Worm (Caenorhabditis elegans) whole organism, young adult: ENCODE data around the gene Y39A1C.1.

Experiments used
- B0261.1 ChIP-seq: sonication (generic microtip); optimal IDR thresholded peaks from 2 replicates; lab custom pipeline; 2016; ENCODE audit warnings: mild to moderate bottlenecking, missing genetic modification characterization, moderate library complexity, missing compliant biosample characterization
- F22D6.2 ChIP-seq: sonication (generic microtip); optimal IDR thresholded peaks from 2 replicates; lab custom pipeline; 2016; ENCODE audit warnings: mild to moderate bottlenecking, missing genetic modification characterization, missing compliant biosample characterization
- F33H1.4 ChIP-seq: fragments of 200-800 bp; sonication (Bioruptor generic); IDR thresholded peaks from 2 replicates; pipeline ENCODE4 v1.3.6; 2022; ENCODE audit warnings: missing genetic modification reagents, missing genetic modification characterization, missing compliant biosample characterization
- F52B5.7 ChIP-seq: sonication (generic microtip); optimal IDR thresholded peaks from 2 replicates; lab custom pipeline; 2016; ENCODE audit warnings: mild to moderate bottlenecking, missing genetic modification characterization, missing compliant biosample characterization
- Y56A3A.18 ChIP-seq: fragments of 200-800 bp; sonication (Bioruptor generic); IDR thresholded peaks from 2 replicates; pipeline ENCODE4 v1.3.6; 2022; ENCODE audit warnings: missing genetic modification reagents, missing genetic modification characterization, missing compliant biosample characterization
- Y67H2A.10 ChIP-seq: fragments of 200-800 bp; sonication (Bioruptor generic); conservative IDR thresholded peaks from 2 replicates; pipeline ENCODE4 v1.3.6; 2022; ENCODE audit warnings: missing genetic modification reagents, missing genetic modification characterization, missing compliant biosample characterization
- Y79H2A.3 ChIP-seq: fragments of 200-800 bp; sonication (Bioruptor generic); conservative IDR thresholded peaks from 2 replicates; pipeline ENCODE4 v1.3.6; 2022; ENCODE audit warnings: missing genetic modification reagents, missing genetic modification characterization, missing compliant biosample characterization
- ZK185.1 ChIP-seq: sonication (generic microtip); optimal IDR thresholded peaks from 2 replicates; lab custom pipeline; 2016; ENCODE audit warnings: mild to moderate bottlenecking, missing genetic modification characterization, missing compliant biosample characterization; ENCODE audit not compliant: poor library complexity, severe bottlenecking
- aptf-2 ChIP-seq: fragments of 200-800 bp; sonication (Bioruptor generic); conservative IDR thresholded peaks from 2 replicates; pipeline ENCODE4 v1.3.6; 2022; ENCODE audit warnings: missing genetic modification reagents, missing genetic modification characterization, missing compliant biosample characterization
- atf-7 ChIP-seq: sonication (generic microtip); optimal IDR thresholded peaks from 2 replicates; lab custom pipeline; 2017; ENCODE audit warnings: mild to moderate bottlenecking, missing genetic modification characterization, missing compliant biosample characterization
- athp-1 ChIP-seq: sonication (generic microtip); optimal IDR thresholded peaks from 2 replicates; lab custom pipeline; 2017; ENCODE audit warnings: mild to moderate bottlenecking, missing genetic modification characterization, missing compliant biosample characterization
- cebp-1 ChIP-seq, 2 experiments: fragments of 200-800 bp in 1 of 2; sonication (Bioruptor generic) in 1 of 2; sonication (generic microtip) in 1 of 2; IDR thresholded peaks in 1 of 2; optimal IDR thresholded peaks in 1 of 2; 2 replicates each; pipeline versions ENCODE4 v1.3.6 to Lab custom; 2017 to 2022; ENCODE audit warnings: missing compliant biosample characterization in 2 of 2, missing genetic modification characterization in 2 of 2, mild to moderate bottlenecking in 1 of 2, missing genetic modification reagents in 1 of 2, moderate library complexity in 1 of 2
- chd-7 ChIP-seq: sonication (generic microtip); optimal IDR thresholded peaks from 2 replicates; lab custom pipeline; 2016; ENCODE audit warnings: mild to moderate bottlenecking, missing genetic modification characterization, moderate library complexity, missing compliant biosample characterization
- dpff-1 ChIP-seq: sonication (generic microtip); optimal IDR thresholded peaks from 2 replicates; lab custom pipeline; 2017; ENCODE audit warnings: mild to moderate bottlenecking, missing genetic modification characterization, missing compliant biosample characterization
- egl-44 ChIP-seq: fragments of 200-800 bp; sonication (Bioruptor generic); IDR thresholded peaks from 2 replicates; pipeline ENCODE4 v1.3.6; 2022; ENCODE audit warnings: missing genetic modification reagents, missing genetic modification characterization, missing compliant biosample characterization
- ekl-4 ChIP-seq: fragments of 200-800 bp; sonication (Bioruptor generic); IDR thresholded peaks from 2 replicates; pipeline ENCODE4 v1.3.6; 2022; ENCODE audit warnings: missing genetic modification reagents, missing genetic modification characterization, missing compliant biosample characterization
- ets-4 ChIP-seq: fragments of 200-800 bp; sonication (Bioruptor generic); optimal IDR thresholded peaks from 2 replicates; lab custom pipeline; 2018; ENCODE audit warnings: mild to moderate bottlenecking, missing genetic modification characterization, missing compliant biosample characterization
- fkh-3 ChIP-seq: sonication (generic microtip); optimal IDR thresholded peaks from 2 replicates; lab custom pipeline; 2016; ENCODE audit warnings: mild to moderate bottlenecking, missing genetic modification characterization, missing compliant biosample characterization
- him-1 ChIP-seq: sonication (generic microtip); optimal IDR thresholded peaks from 2 replicates; lab custom pipeline; 2016; ENCODE audit warnings: missing genotype, missing genetic modification reagents, missing genetic modification characterization, missing compliant biosample characterization
- hlh-12 ChIP-seq: sonication (generic microtip); optimal IDR thresholded peaks from 2 replicates; lab custom pipeline; 2016; ENCODE audit warnings: missing genetic modification characterization, missing compliant biosample characterization
- hsf-1 ChIP-seq: fragments of 200-800 bp; sonication (Bioruptor generic); IDR thresholded peaks from 2 replicates; pipeline ENCODE4 v1.3.6; 2022; ENCODE audit warnings: missing genetic modification reagents, missing genetic modification characterization, missing compliant biosample characterization
- let-607 ChIP-seq, 2 experiments: fragments of 200-800 bp in 1 of 2; sonication (Bioruptor generic) in 1 of 2; sonication (generic microtip) in 1 of 2; optimal IDR thresholded peaks; 2 replicates each; lab custom pipeline; 2016 to 2018; ENCODE audit warnings: mild to moderate bottlenecking in 2 of 2, missing compliant biosample characterization in 2 of 2, missing genetic modification characterization in 2 of 2, moderate library complexity in 2 of 2, missing genotype in 1 of 2
- lin-40 ChIP-seq: sonication (generic microtip); optimal IDR thresholded peaks from 2 replicates; lab custom pipeline; 2016; ENCODE audit warnings: missing genetic modification characterization, mild to moderate bottlenecking, missing compliant biosample characterization, missing genotype, missing genetic modification reagents
- lin-54 ChIP-seq: fragments of 200-800 bp; sonication (Bioruptor generic); optimal IDR thresholded peaks from 2 replicates; lab custom pipeline; 2018; ENCODE audit warnings: mild to moderate bottlenecking, missing genetic modification characterization, missing compliant biosample characterization
- nfya-2 ChIP-seq: fragments of 200-800 bp; sonication (Bioruptor generic); IDR thresholded peaks from 2 replicates; pipeline ENCODE4 v1.3.6; 2022; ENCODE audit warnings: missing genetic modification reagents, missing genetic modification characterization, missing compliant biosample characterization
- nhr-80 ChIP-seq: sonication (generic microtip); optimal IDR thresholded peaks from 2 replicates; lab custom pipeline; 2016; ENCODE audit warnings: missing genetic modification characterization, missing compliant biosample characterization
- pbrm-1 ChIP-seq: fragments of 200-800 bp; sonication (Bioruptor generic); IDR thresholded peaks from 2 replicates; pipeline ENCODE4 v1.3.6; 2022; ENCODE audit warnings: missing genetic modification reagents, missing genetic modification characterization, missing compliant biosample characterization
- pha-4 ChIP-seq: fragments of 150-350 bp; sonication (generic microtip); optimal IDR thresholded peaks from 2 replicates; lab custom pipeline; 2014; ENCODE audit warnings: missing biosample characterization, missing genetic modification reagents, missing genetic modification characterization
- rcor-1 ChIP-seq: fragments of 200-800 bp; sonication (Bioruptor generic); IDR thresholded peaks from 2 replicates; pipeline ENCODE4 v1.3.6; 2022; ENCODE audit warnings: missing genetic modification reagents, missing genetic modification characterization, missing compliant biosample characterization
- snpc-4 ChIP-seq, 5 experiments: fragments of 150-350 bp in 1 of 5; sonication (generic microtip) in 4 of 5; optimal IDR thresholded peaks; 2 replicates each; lab custom pipeline; 2014 to 2018; ENCODE audit warnings: missing genetic modification characterization in 5 of 5, missing biosample characterization in 3 of 5, antibody characterized with exemption in 2 of 5, mild to moderate bottlenecking in 2 of 5, missing compliant biosample characterization in 2 of 5, missing genotype in 2 of 5, moderate library complexity in 2 of 5, missing genetic modification reagents in 1 of 5
- unc-130 ChIP-seq: sonication (generic microtip); optimal IDR thresholded peaks from 2 replicates; lab custom pipeline; 2016; ENCODE audit warnings: missing genetic modification reagents, missing genetic modification characterization, missing compliant biosample characterization
- xnd-1 ChIP-seq: sonication (generic microtip); optimal IDR thresholded peaks from 2 replicates; lab custom pipeline; 2016; ENCODE audit warnings: missing genotype, missing genetic modification reagents, missing genetic modification characterization, missing compliant biosample characterization
- zfh-2 ChIP-seq: fragments of 200-800 bp; sonication (Bioruptor generic); conservative IDR thresholded peaks from 2 replicates; pipeline ENCODE4 v1.3.6; 2022; ENCODE audit warnings: missing genetic modification reagents, missing genetic modification characterization, missing compliant biosample characterization
- ztf-25 ChIP-seq: fragments of 200-800 bp; sonication (Bioruptor generic); IDR thresholded peaks from 2 replicates; pipeline ENCODE4 v1.3.6; 2022; ENCODE audit warnings: missing genetic modification reagents, missing genetic modification characterization, missing compliant biosample characterization
- ztf-3 ChIP-seq: fragments of 200-800 bp; sonication (Bioruptor generic); optimal IDR thresholded peaks from 2 replicates; lab custom pipeline; 2018; ENCODE audit warnings: mild to moderate bottlenecking, missing genetic modification characterization, missing compliant biosample characterization

Gene Y39A1C.1

ce11 chrIII:10820592-10821242, 34.5 kb upstream of the Y39A1C.1 start (continued):
- TF ChIP-seq ztf-3 (GFP tag; lab: Kevin White, UChicago) (no peak), him-1 (tag; lab: Kevin White, UChicago) (peak; percentile 6), xnd-1 (tag; lab: Kevin White, UChicago) (peak; percentile 77), athp-1 (tag; lab: Kevin White, UChicago) (no peak)

DNA sequence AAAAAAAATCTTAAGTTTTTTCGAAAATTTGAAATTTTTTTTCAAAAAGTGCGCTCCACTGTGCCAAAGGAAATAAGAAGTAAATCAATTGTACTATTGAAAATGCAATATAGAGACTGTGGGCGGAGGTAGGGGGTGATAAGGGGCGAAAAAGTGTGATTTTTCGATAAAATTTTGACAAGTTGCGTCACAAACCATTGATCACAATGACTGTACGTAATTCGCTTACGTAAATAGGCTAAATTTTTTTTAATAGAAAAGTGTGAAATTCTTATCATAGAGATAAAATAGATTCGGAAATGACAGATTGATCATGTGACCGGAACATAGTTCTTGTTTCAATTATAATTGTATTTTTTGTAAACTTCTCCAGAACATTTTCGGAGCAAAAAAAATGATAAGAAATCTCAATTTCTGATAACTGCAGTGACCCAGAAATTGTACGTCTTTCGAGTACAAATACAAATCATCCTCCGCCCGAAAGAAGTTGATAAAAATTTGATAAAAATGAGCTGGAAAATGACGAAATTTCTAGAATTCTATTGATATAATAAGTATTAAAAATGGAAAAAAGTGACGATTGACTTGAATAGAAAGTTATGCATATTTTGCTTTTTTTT, 32.6 kb upstream of the Y39A1C.1 start:
- TF ChIP-seq snpc-4 (GFP tag; optimal IDR thresholded peaks at IDR 0.05; lab: Kevin White, UChicago) (no peak), snpc-4 (tag; optimal IDR thresholded peaks at IDR 0.05; lab: Kevin White, UChicago) (no peak), F52B5.7 (no peak), Y56A3A.18 (GFP tag; lab: Robert Waterston, UW) (no peak), ztf-3 (GFP tag; lab: Kevin White, UChicago) (no peak), nhr-80 (peak; percentile 79), lin-40 (tag; lab: Kevin White, UChicago) (peak; percentile 39), nfya-2 (no peak), Y67H2A.10 (GFP tag; lab: Robert Waterston, UW) (no peak), lin-54 (peak; percentile 6), F22D6.2 (tag; lab: Kevin White, UChicago) (no peak), unc-130 (GFP tag; lab: Kevin White, UChicago) (no peak), F33H1.4 (no peak), Y79H2A.3 (GFP tag; lab: Robert Waterston, UW) (no peak), hlh-12 (tag; lab: Kevin White, UChicago) (no peak), atf-7 (tag; lab: Kevin White, UChicago) (peak; percentile 1), let-607 (tag; optimal IDR thresholded peaks at IDR 0.05; lab: Kevin White, UChicago) (peak in 1 of 2 experiments; percentile 44), pha-4 (tag; lab: Kevin White, UChicago) (peak; percentile 0), ZK185.1 (tag; lab: Kevin White, UChicago) (no peak), ets-4 (GFP tag; lab: Kevin White, UChicago) (no peak), ztf-25 (no peak)

DNA sequence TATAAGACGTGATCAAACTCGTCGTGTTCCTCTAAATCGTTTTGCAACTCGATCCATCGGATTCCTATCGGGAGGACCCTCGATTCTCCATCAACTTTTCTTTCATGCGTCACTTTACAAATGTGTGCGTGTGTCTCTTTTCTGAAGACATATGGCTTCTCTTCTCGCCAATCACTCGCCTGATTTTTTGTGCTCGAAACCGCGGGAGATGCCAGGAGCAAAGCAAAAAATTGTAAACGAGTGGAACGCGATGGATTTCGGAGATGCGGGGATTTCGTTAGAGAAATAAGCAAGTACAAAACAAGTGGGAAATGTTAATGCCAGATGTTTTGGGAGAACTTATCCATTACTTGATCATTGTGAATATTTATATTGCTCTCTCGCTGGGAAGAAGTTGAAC, 31.0 kb upstream of the Y39A1C.1 start:
- TF ChIP-seq hsf-1 (no peak), pha-4 (tag; lab: Kevin White, UChicago) (no peak), rcor-1 (GFP tag; lab: Robert Waterston, UW) (no peak), lin-54 (no peak), egl-44 (GFP tag; lab: Robert Waterston, UW) (no peak), cebp-1 (GFP tag; IDR thresholded peaks at IDR 0.05; lab: Robert Waterston, UW) (no peak), cebp-1 (tag; optimal IDR thresholded peaks at IDR 0.05; lab: Kevin White, UChicago) (no peak), B0261.1 (tag; lab: Kevin White, UChicago) (no peak), dpff-1 (no peak)
- TF ChIP-seq, all 124 proteins: peak for 0

DNA sequence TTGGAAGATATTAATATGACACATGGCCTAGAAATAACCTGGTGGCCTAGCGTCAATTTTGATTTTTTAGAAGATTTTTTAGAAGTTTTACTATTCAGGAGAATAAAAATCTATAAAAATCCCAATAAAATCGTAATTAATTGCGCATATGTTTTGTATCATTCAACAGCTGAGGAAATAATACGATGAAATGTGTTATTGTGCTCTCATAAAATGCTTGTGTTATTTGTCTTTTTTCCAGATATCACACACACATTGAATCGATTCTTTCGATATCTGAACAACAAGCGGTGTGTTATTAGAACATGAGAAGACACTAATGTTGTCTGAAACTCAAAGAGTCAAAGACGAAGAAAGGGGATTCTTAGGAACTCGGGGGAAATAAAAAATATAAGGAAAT, 30.2 kb upstream of the Y39A1C.1 start:
- no peak for TF ChIP-seq chd-7 (tag; lab: Kevin White, UChicago)
- TF ChIP-seq fkh-3 = no peak
- TF ChIP-seq aptf-2 (GFP tag; lab: Robert Waterston, UW) = no peak
- no peak for TF ChIP-seq zfh-2 (GFP tag; lab: Robert Waterston, UW)
- no peak for TF ChIP-seq ekl-4 (GFP tag; lab: Robert Waterston, UW)
- no peak for TF ChIP-seq pbrm-1 (GFP tag; lab: Robert Waterston, UW)
- TF ChIP-seq, all 124 proteins: peak for 0
